Worm (Caenorhabditis elegans): ENCODE results near the gene str-113.

str-113 gene

DNA sequence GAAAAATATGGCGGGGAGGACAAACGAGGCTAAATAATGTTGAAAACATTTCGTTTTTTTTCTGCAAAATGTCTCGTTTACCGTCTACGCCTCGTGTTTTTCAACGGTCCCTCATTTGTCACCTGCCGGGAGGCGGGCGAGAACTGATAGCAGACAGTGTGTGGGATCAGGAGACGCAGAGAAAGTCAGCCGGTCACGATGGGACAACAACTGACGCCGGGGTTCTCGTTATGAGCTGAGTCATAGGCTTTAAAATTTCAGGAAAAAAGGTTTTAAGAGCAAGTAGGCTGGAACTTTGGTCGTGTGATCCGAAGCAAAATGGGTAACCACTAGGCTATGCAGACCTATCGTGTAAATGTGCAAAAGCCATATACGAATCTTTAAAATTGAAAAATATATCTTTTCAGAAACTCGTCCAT, 19.0 kb upstream of the str-113 start, which contains the start of gene W08A12.2 (continued):
- TF ChIP-seq pbrm-1 (GFP tag; IDR thresholded peaks at IDR 0.05) (0 out of 2 replicates have a peak, but pooled peaks have one; percentile 44), lin-54 (GFP tag; optimal IDR thresholded peaks at IDR 0.05) (peak; percentile 1), rec-8 (tag; optimal IDR thresholded peaks at IDR 0.05) (peak; percentile 18 to 88), nhr-90 (tag; optimal IDR thresholded peaks at IDR 0.05) (peak; percentile 75), lsy-27 (tag; optimal IDR thresholded peaks at IDR 0.05; ENCODE audit: borderline replicate concordance, insufficient read depth) (no peak), chd-7 (tag; optimal IDR thresholded peaks at IDR 0.05) (no peak), ceh-58 (GFP tag; IDR thresholded peaks at IDR 0.05) (no peak), hsf-1 (GFP tag; IDR thresholded peaks at IDR 0.05) (0 out of 2 replicates have a peak, but pooled peaks have one; percentile 18), lin-40 (tag; optimal IDR thresholded peaks at IDR 0.05) (no peak), ztf-3 (GFP tag; optimal IDR thresholded peaks at IDR 0.05) (no peak), Y79H2A.3 (GFP tag; conservative IDR thresholded peaks at IDR 0.05) (no peak), zim-3 (tag; optimal IDR thresholded peaks at IDR 0.05) (peak; percentile 2), K12H6.12 (tag; optimal IDR thresholded peaks at IDR 0.05) (no peak), sptf-2 (GFP tag; optimal IDR thresholded peaks at IDR 0.05) (no peak), tlf-1 (GFP tag; optimal IDR thresholded peaks at IDR 0.05) (no peak), tbx-9 (tag; optimal IDR thresholded peaks at IDR 0.05; ENCODE audit: borderline replicate concordance) (no peak), ama-1 (optimal IDR thresholded peaks at IDR 0.05) (no peak), ama-1 (GFP tag; optimal IDR thresholded peaks at IDR 0.05) (peak; percentile 5 to 82), B0261.1 (tag; optimal IDR thresholded peaks at IDR 0.05) (peak; percentile 73), snpc-1.3 (tag; optimal IDR thresholded peaks at IDR 0.05; ENCODE audit: insufficient read depth) (peak; percentile 12), efl-1 (GFP tag; optimal IDR thresholded peaks at IDR 0.05) (no peak), ztf-6 (GFP tag; IDR thresholded peaks at IDR 0.05) (no peak), madf-3 (GFP tag; IDR thresholded peaks at IDR 0.05) (no peak), aptf-2 (GFP tag; conservative IDR thresholded peaks at IDR 0.05) (no peak), ccch-3 (GFP tag; optimal IDR thresholded peaks at IDR 0.05) (no peak), ztf-22 (GFP tag; optimal IDR thresholded peaks at IDR 0.05) (peak; percentile 8), nfya-1 (tag; optimal IDR thresholded peaks at IDR 0.05; ENCODE audit: borderline replicate concordance, insufficient read depth) (no peak), T26A5.8 (tag; optimal IDR thresholded peaks at IDR 0.05) (no peak), F37B4.10 (GFP tag; IDR thresholded peaks at IDR 0.05) (no peak), unc-130 (GFP tag; optimal IDR thresholded peaks at IDR 0.05) (no peak), bed-1 (GFP tag; IDR thresholded peaks at IDR 0.05) (no peak), hlh-12 (tag; optimal IDR thresholded peaks at IDR 0.05) (peak; percentile 5), F22D6.2 (tag; optimal IDR thresholded peaks at IDR 0.05) (no peak), athp-1 (tag; optimal IDR thresholded peaks at IDR 0.05) (peak; percentile 73), madf-10 (tag; optimal IDR thresholded peaks at IDR 0.05) (no peak), Y95B8A.8 (GFP tag; IDR thresholded peaks at IDR 0.05) (no peak), xnd-1 (tag; optimal IDR thresholded peaks at IDR 0.05) (no peak), B0336.3 (GFP tag; IDR thresholded peaks at IDR 0.05) (no peak), Y53G8AR.9 (GFP tag; conservative IDR thresholded peaks at IDR 0.05) (no peak), lag-1 (GFP tag; IDR thresholded peaks at IDR 0.05) (no peak), ztf-18 (tag; optimal IDR thresholded peaks at IDR 0.05) (peak; percentile 54), F57C9.4 (tag; optimal IDR thresholded peaks at IDR 0.05) (no peak), nhr-179 (tag; optimal IDR thresholded peaks at IDR 0.05) (no peak), mes-4 (tag; optimal IDR thresholded peaks at IDR 0.05) (peak; percentile 68), hmg-1.2 (GFP tag; IDR thresholded peaks at IDR 0.05) (peak; percentile 89), egl-44 (GFP tag; IDR thresholded peaks at IDR 0.05) (0 out of 2 replicates have a peak, but pooled peaks have one; percentile 29), T07F8.4 (tag; optimal IDR thresholded peaks at IDR 0.05) (peak; percentile 34), F33H1.4 (GFP tag; IDR thresholded peaks at IDR 0.05) (no peak), K11D2.4 (GFP tag; IDR thresholded peaks at IDR 0.05) (peak; percentile 34; the same call in 1 of the 2 replicates)

Data from whole organism, young adult.